Worm (Caenorhabditis elegans) whole organism, mixed stage, embryonic: ENCODE results near the gene trd-1.
A peak's percentile ranks its signal among the peaks of the same experiment; 100 is the strongest.

Experiments used
- M03D4.4 ChIP-seq: sonication (generic microtip); optimal IDR thresholded peaks from 2 replicates; lab custom pipeline; 2017; ENCODE audit warnings: mild to moderate bottlenecking, missing genetic modification characterization, missing compliant biosample characterization
- bed-3 ChIP-seq: fragments of 200-800 bp; sonication (Bioruptor generic); optimal IDR thresholded peaks from 3 replicates; lab custom pipeline; 2018; ENCODE audit warnings: mild to moderate bottlenecking, missing genetic modification characterization, moderate library complexity, missing compliant biosample characterization
- blmp-1 ChIP-seq: fragments of 150-350 bp; optimal IDR thresholded peaks from 2 replicates; lab custom pipeline; 2014; ENCODE audit warnings: missing biosample characterization, missing genetic modification characterization
- ceh-39 ChIP-seq: fragments of 150-350 bp; optimal IDR thresholded peaks from 2 replicates; lab custom pipeline; 2014; ENCODE audit warnings: missing biosample characterization, missing genetic modification characterization
- ceh-43 ChIP-seq: fragments of 200-800 bp; sonication (Bioruptor generic); optimal IDR thresholded peaks from 2 replicates; lab custom pipeline; 2018; ENCODE audit warnings: mild to moderate bottlenecking, missing genetic modification characterization, moderate library complexity, missing compliant biosample characterization
- ceh-83 ChIP-seq: fragments of 200-800 bp; sonication (Bioruptor generic); optimal IDR thresholded peaks from 2 replicates; lab custom pipeline; 2018; ENCODE audit warnings: mild to moderate bottlenecking, missing genetic modification characterization, missing compliant biosample characterization
- ces-1 ChIP-seq: fragments of 150-350 bp; optimal IDR thresholded peaks from 2 replicates; lab custom pipeline; 2014; ENCODE audit warnings: missing biosample characterization, missing genetic modification reagents, missing genetic modification characterization
- cnd-1 ChIP-seq: fragments of 200-800 bp; sonication (Bioruptor generic); optimal IDR thresholded peaks from 2 replicates; lab custom pipeline; 2018; ENCODE audit warnings: mild to moderate bottlenecking, missing genetic modification characterization, missing compliant biosample characterization
- drap-1 ChIP-seq: fragments of 200-800 bp; sonication (Bioruptor generic); optimal IDR thresholded peaks from 3 replicates; lab custom pipeline; 2018; ENCODE audit warnings: mild to moderate bottlenecking, missing genetic modification characterization, missing compliant biosample characterization
- elt-1 ChIP-seq: sonication (generic microtip); optimal IDR thresholded peaks from 2 replicates; lab custom pipeline; 2017; ENCODE audit warnings: missing genetic modification characterization, mild to moderate bottlenecking, missing compliant biosample characterization, antibody characterized with exemption, moderate library complexity, borderline replicate concordance; ENCODE audit not compliant: insufficient read depth
- elt-3 ChIP-seq: fragments of 150-350 bp; optimal IDR thresholded peaks from 2 replicates; lab custom pipeline; 2014; ENCODE audit warnings: missing biosample characterization, missing genetic modification characterization
- flh-1 ChIP-seq: fragments of 200-800 bp; sonication (Bioruptor generic); optimal IDR thresholded peaks from 2 replicates; lab custom pipeline; 2018; ENCODE audit warnings: mild to moderate bottlenecking, missing genetic modification characterization, moderate library complexity, missing compliant biosample characterization
- ham-2 ChIP-seq: fragments of 200-800 bp; sonication (Bioruptor generic); optimal IDR thresholded peaks from 2 replicates; lab custom pipeline; 2018; ENCODE audit warnings: mild to moderate bottlenecking, missing genetic modification characterization, missing compliant biosample characterization
- hlh-1 ChIP-seq: fragments of 150-350 bp; optimal IDR thresholded peaks from 2 replicates; lab custom pipeline; 2014; ENCODE audit warnings: missing biosample characterization, missing genetic modification reagents, missing genetic modification characterization
- lin-13 ChIP-seq: fragments of 150-350 bp; optimal IDR thresholded peaks from 2 replicates; lab custom pipeline; 2014; ENCODE audit warnings: missing biosample characterization, missing genetic modification characterization
- lin-32 ChIP-seq: fragments of 200-800 bp; sonication (Bioruptor generic); optimal IDR thresholded peaks from 2 replicates; lab custom pipeline; 2018; ENCODE audit warnings: mild to moderate bottlenecking, missing genetic modification characterization, missing compliant biosample characterization
- lsy-2 ChIP-seq: fragments of 150-350 bp; optimal IDR thresholded peaks from 2 replicates; lab custom pipeline; 2014; ENCODE audit warnings: missing biosample characterization, missing genetic modification characterization
- mab-5 ChIP-seq: fragments of 150-350 bp; optimal IDR thresholded peaks from 2 replicates; lab custom pipeline; 2014; ENCODE audit warnings: missing biosample characterization, missing genetic modification characterization
- mep-1 ChIP-seq: fragments of 150-350 bp; optimal IDR thresholded peaks from 2 replicates; lab custom pipeline; 2017; ENCODE audit warnings: missing biosample characterization, missing genetic modification reagents, missing genetic modification characterization, inconsistent platforms
- mls-2 ChIP-seq: sonication (generic microtip); optimal IDR thresholded peaks from 2 replicates; lab custom pipeline; 2016; ENCODE audit warnings: mild to moderate bottlenecking, missing genetic modification characterization, moderate library complexity, missing compliant biosample characterization
- nhr-12 ChIP-seq: fragments of 150-350 bp; optimal IDR thresholded peaks from 2 replicates; lab custom pipeline; 2014; ENCODE audit warnings: missing biosample characterization, missing genetic modification characterization
- nhr-2 ChIP-seq: fragments of 150-350 bp; optimal IDR thresholded peaks from 2 replicates; lab custom pipeline; 2014; ENCODE audit warnings: missing biosample characterization, missing genetic modification characterization
- nhr-237 ChIP-seq: fragments of 150-350 bp; optimal IDR thresholded peaks from 2 replicates; lab custom pipeline; 2014; ENCODE audit warnings: missing biosample characterization, missing genetic modification characterization
- nhr-28 ChIP-seq: fragments of 150-350 bp; optimal IDR thresholded peaks from 2 replicates; lab custom pipeline; 2014; ENCODE audit warnings: missing biosample characterization, missing genetic modification characterization
- nhr-76 ChIP-seq: sonication (generic microtip); optimal IDR thresholded peaks from 2 replicates; lab custom pipeline; 2017; ENCODE audit warnings: missing biosample characterization, missing genetic modification characterization
- pha-4 ChIP-seq: fragments of 150-350 bp; optimal IDR thresholded peaks from 2 replicates; lab custom pipeline; 2018; ENCODE audit warnings: missing biosample characterization, missing genetic modification reagents, missing genetic modification characterization
- sem-2 ChIP-seq: fragments of 200-800 bp; sonication (Bioruptor generic); optimal IDR thresholded peaks from 2 replicates; lab custom pipeline; 2018; ENCODE audit warnings: mild to moderate bottlenecking, missing genetic modification characterization, missing compliant biosample characterization
- snpc-4 ChIP-seq: fragments of 150-350 bp; optimal IDR thresholded peaks from 2 replicates; lab custom pipeline; 2014; ENCODE audit warnings: missing biosample characterization, missing genetic modification characterization
- sptf-1 ChIP-seq: sonication (generic microtip); optimal IDR thresholded peaks from 2 replicates; lab custom pipeline; 2017; ENCODE audit warnings: mild to moderate bottlenecking, missing genetic modification characterization, moderate library complexity, missing compliant biosample characterization
- tbx-8 ChIP-seq: fragments of 200-800 bp; sonication (Bioruptor generic); optimal IDR thresholded peaks from 2 replicates; lab custom pipeline; 2018; ENCODE audit warnings: mild to moderate bottlenecking, missing genetic modification characterization, moderate library complexity, missing compliant biosample characterization
- unc-120 ChIP-seq: sonication (generic microtip); optimal IDR thresholded peaks from 2 replicates; lab custom pipeline; 2017; ENCODE audit warnings: missing genetic modification characterization, missing compliant biosample characterization; ENCODE audit not compliant: poor library complexity, severe bottlenecking
- unc-39 ChIP-seq: fragments of 150-350 bp; optimal IDR thresholded peaks from 2 replicates; lab custom pipeline; 2014; ENCODE audit warnings: missing biosample characterization, missing genetic modification characterization
- unc-62 ChIP-seq: fragments of 150-350 bp; optimal IDR thresholded peaks from 2 replicates; lab custom pipeline; 2014; ENCODE audit warnings: missing biosample characterization, missing genetic modification reagents, missing genetic modification characterization
- zip-8 ChIP-seq: fragments of 150-350 bp; optimal IDR thresholded peaks from 2 replicates; lab custom pipeline; 2014; ENCODE audit warnings: missing biosample characterization, missing genetic modification characterization
- ztf-11 ChIP-seq: fragments of 150-350 bp; optimal IDR thresholded peaks from 2 replicates; lab custom pipeline; 2014; ENCODE audit warnings: missing biosample characterization, missing genetic modification characterization

The trd-1 gene

DNA sequence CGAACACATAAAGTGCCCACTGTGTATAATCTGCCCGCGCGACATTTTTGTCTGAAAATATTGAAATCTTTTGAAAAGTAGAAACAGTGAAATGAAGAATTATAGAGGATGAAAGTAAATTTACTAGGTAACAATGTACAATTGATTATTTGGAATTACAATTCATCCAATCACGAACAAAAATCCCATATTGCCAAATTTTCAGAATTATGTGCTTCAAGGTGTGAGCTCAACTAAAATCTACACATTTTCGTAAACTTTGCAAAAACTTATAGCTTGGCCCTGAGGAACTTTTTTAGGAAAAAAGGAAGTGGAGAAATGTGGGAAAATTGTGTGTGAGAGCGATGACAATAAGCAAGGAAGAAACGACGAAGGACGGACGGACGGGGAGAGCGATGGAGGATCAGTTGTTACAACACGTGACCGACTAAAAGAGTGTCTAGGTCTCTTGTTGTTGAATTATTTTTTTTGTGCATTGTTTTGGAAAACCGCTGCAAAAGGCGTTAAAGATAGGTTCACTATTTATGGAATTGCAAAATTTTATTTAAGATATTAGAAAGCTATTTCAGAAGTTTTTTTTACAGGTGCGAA lies 11.3 kb upstream of the trd-1 start, which contains the start of gene mml-1:
Gene mml-1 (minus strand): TSS at position 51 of the 591 bp plus-strand sequence.
- peak; percentile 29 for TF ChIP-seq unc-120 (tag; lab: Kevin White, UChicago)
- no peak for TF ChIP-seq tbx-8 (GFP tag; lab: Kevin White, UChicago)
- TF ChIP-seq hlh-1 (tag; lab: Kevin White, UChicago): peak; percentile 46
- TF ChIP-seq, all 35 proteins: peak for 2

DNA sequence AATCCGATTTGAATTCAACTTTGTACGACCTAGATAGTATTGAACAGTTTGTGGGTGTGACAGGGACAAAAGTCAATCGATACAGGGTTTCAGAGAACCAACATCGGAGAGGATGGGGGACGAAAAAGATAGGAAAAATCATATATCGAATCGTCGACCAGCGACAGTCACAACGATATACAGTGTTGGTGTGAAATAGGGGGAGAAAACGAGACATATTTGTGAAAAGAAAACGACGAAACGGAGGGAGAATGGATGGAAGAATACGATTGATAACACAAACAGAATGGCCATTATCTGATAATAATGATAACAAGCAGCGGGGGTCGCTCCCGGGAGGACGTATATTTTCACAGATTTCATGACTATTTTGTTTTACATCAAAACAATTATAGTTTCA lies 10.6 kb upstream of the trd-1 start:
- TF ChIP-seq mab-5 (tag; lab: Kevin White, UChicago): no peak
- TF ChIP-seq ceh-43 (GFP tag; lab: Kevin White, UChicago): no peak
- TF ChIP-seq elt-3: peak; percentile 60
- no peak for TF ChIP-seq pha-4 (tag; lab: Kevin White, UChicago)

DNA sequence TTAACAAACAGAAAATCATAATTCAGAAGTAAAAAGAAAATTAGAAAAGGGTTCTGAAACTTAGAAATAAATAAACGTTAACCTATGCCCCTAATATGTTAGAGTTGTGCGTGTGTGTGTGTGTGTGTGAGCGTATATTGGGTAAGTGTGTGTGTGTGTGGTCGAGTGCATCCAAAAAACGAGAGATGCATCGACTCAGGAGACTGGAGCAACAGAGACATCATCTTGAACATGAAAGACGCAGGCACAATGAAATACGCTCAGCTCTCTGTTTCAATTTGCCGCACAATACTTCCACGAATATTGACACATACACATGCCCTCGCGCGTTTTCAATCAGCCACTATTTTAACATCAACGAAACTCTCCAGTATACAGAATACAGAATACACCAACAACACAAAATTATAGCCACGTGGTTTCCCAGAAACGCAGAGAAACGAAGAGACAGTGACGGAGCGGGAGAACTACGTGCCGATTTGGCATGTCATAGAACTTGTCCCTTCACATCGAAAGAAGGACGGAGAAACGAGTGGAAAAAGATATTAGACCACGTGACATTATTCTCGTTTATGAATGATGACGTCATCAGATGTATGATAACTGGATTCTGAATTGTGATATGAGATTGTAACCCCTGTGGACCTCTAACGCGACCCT lies 9.8 kb upstream of the trd-1 start:
- TF ChIP-seq elt-1 (tag; lab: Kevin White, UChicago) (no peak), ham-2 (GFP tag; lab: Kevin White, UChicago) (no peak), hlh-1 (tag; lab: Kevin White, UChicago) (peak; percentile 19), M03D4.4 (tag; lab: Kevin White, UChicago) (no peak), nhr-76 (tag; lab: Kevin White, UChicago) (no peak), elt-3 (peak; percentile 47), flh-1 (GFP tag; lab: Kevin White, UChicago) (no peak), nhr-12 (no peak), lsy-2 (no peak), ceh-39 (tag; lab: Kevin White, UChicago) (no peak), unc-39 (tag; lab: Kevin White, UChicago) (no peak), lin-32 (GFP tag; lab: Kevin White, UChicago) (no peak), drap-1 (GFP tag; lab: Kevin White, UChicago) (peak; percentile 38), pha-4 (tag; lab: Kevin White, UChicago) (peak; percentile 66), nhr-237 (tag; lab: Kevin White, UChicago) (peak; percentile 56), snpc-4 (tag; lab: Kevin White, UChicago) (no peak), nhr-2 (tag; lab: Kevin White, UChicago) (peak; percentile 35), tbx-8 (GFP tag; lab: Kevin White, UChicago) (no peak), unc-62 (GFP tag; lab: Kevin White, UChicago) (peak; percentile 51), mls-2 (tag; lab: Kevin White, UChicago) (peak; percentile 22), sptf-1 (peak; percentile 12), cnd-1 (tag; lab: Kevin White, UChicago) (no peak), mep-1 (tag; lab: Kevin White, UChicago) (no peak), lin-13 (peak; percentile 15), ztf-11 (tag; lab: Kevin White, UChicago) (no peak), zip-8 (peak; percentile 78), blmp-1 (no peak), bed-3 (no peak), nhr-28 (tag; lab: Kevin White, UChicago) (no peak), ceh-83 (no peak), sem-2 (GFP tag; lab: Kevin White, UChicago) (no peak), unc-120 (tag; lab: Kevin White, UChicago) (no peak), mab-5 (tag; lab: Kevin White, UChicago) (no peak), ceh-43 (GFP tag; lab: Kevin White, UChicago) (no peak), ces-1 (GFP tag; lab: Kevin White, UChicago) (no peak)
